Worm (Caenorhabditis elegans): ENCODE measurements around the gene ZK563.7.

- TF ChIP-seq ceh-36 (tag; optimal IDR thresholded peaks at IDR 0.05) = no peak
- no peak for TF ChIP-seq ama-1 (optimal IDR thresholded peaks at IDR 0.05)
- no peak for TF ChIP-seq B0310.2 (tag; optimal IDR thresholded peaks at IDR 0.05)
- no peak for TF ChIP-seq ets-7 (tag; optimal IDR thresholded peaks at IDR 0.05)
- no peak for TF ChIP-seq hmg-4 (GFP tag; optimal IDR thresholded peaks at IDR 0.05)
- TF ChIP-seq sea-1 (GFP tag; conservative IDR thresholded peaks at IDR 0.05) = no peak
- no peak for TF ChIP-seq pes-1 (GFP tag; IDR thresholded peaks at IDR 0.05)
- TF ChIP-seq flt-1 (GFP tag; IDR thresholded peaks at IDR 0.05) = no peak
- TF ChIP-seq tbx-37 (GFP tag; conservative IDR thresholded peaks at IDR 0.05) = no peak
These were observed 10.8 kb upstream of the ZK563.7 start for ce11 chrX:3369442-3369841.

Data from whole organism, early embryonic.